Fruit fly (Drosophila melanogaster) S2 (cell line): ENCODE data around the gene CG1927.

ENCODE experiments used
- CG8478 ChIP-seq: fragments of >200 bp; optimal IDR thresholded peaks from 2 replicates; lab custom pipeline; 2018
- CTCF ChIP-seq, 2 experiments: fragments of >200 bp; optimal IDR thresholded peaks; 2 replicates each; lab custom pipeline; 2018

DNA sequence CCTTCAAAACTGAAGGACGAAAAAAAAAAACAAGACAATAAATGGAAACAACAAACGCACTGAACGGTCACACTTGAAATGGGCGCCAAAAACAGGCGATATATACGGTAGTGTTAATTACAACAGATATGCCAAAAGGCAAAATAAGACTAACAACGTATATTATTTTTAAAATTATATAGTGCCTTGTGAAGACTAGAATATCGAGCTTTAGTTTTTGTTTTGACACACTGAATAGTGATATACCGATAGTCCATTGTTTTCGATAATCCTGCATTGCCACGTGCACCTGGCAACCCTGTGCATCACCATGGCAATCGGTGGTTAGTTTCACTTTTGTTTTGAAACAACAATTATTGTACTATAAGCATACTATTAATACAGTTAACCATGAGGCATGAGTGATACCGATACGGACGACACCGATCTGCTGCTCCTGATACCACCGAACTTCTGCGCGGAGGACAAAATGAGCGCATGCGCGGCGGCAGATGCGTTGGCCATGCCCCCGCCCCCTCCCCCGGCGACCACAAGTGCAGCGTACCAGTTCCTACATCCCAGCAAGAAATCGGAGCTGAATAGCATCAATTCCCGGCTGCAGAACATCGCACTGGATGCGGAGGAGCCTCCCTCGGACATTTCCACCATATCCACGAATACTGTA, 22.3 kb downstream of the CG1927 start, which contains the start of the genes mu2 and Cnb:
- TF ChIP-seq CG8478 (lab: Kevin White, UChicago) (no peak), CTCF (optimal IDR thresholded peaks at IDR 0.05; lab: Kevin White, UChicago) (no peak)
